Fruit fly (Drosophila melanogaster): Measurements from ENCODE around the gene elm.

elm gene

dm6 chr3R:5648569-5649476 lies 5.8 kb downstream of the elm start, which contains the start of the genes MTA1-like and Sec23 (continued):
- peak; percentile 98 for TF ChIP-seq Scr (GFP tag; IDR thresholded peaks at IDR 0.05; ENCODE audit: partially characterized antibody)
- TF ChIP-seq CG9215 (GFP tag; IDR thresholded peaks at IDR 0.05) = peak; percentile 56
- no peak for TF ChIP-seq Atf6 (GFP tag; IDR thresholded peaks at IDR 0.05)
- TF ChIP-seq phol (tag; optimal IDR thresholded peaks at IDR 0.05) = peak; percentile 98
- peak; percentile 8 for TF ChIP-seq trh (GFP tag; optimal IDR thresholded peaks at IDR 0.05)
- no peak for TF ChIP-seq GATAe (GFP tag; conservative IDR thresholded peaks at IDR 0.05)
- no peak for TF ChIP-seq pan (optimal IDR thresholded peaks at IDR 0.05)
- TF ChIP-seq pan (GFP tag; optimal IDR thresholded peaks at IDR 0.05 in 1 of 2, IDR thresholded peaks at IDR 0.05 in 1 of 2) = peak in 1 of 2 experiments; percentile 17
- TF ChIP-seq CG15514 (GFP tag; optimal IDR thresholded peaks at IDR 0.05) = peak; percentile 36
- TF ChIP-seq ken (GFP tag; IDR thresholded peaks at IDR 0.05) = 0 out of 3 replicates have a peak, but pooled peaks have one; percentile 4
- TF ChIP-seq abd-A (tag; optimal IDR thresholded peaks at IDR 0.05) = no peak
- TF ChIP-seq fu2 (GFP tag; optimal IDR thresholded peaks at IDR 0.05) = peak; percentile 12
- no peak for TF ChIP-seq CG7786 (GFP tag; optimal IDR thresholded peaks at IDR 0.05)
- peak; percentile 27 for TF ChIP-seq CG18011 (GFP tag; optimal IDR thresholded peaks at IDR 0.05)
- TF ChIP-seq CG7839 (tag; optimal IDR thresholded peaks at IDR 0.05) = peak; percentile 68
- TF ChIP-seq ewg (GFP tag; optimal IDR thresholded peaks at IDR 0.05) = peak; percentile 41
- peak; percentile 72 for TF ChIP-seq slbo (GFP tag; IDR thresholded peaks at IDR 0.05)
- TF ChIP-seq al (GFP tag; IDR thresholded peaks at IDR 0.05) = peak; percentile 54
- TF ChIP-seq Stat92E (GFP tag; optimal IDR thresholded peaks at IDR 0.05) = peak in 1 of 3 experiments; percentile 48
- peak; percentile 6 for TF ChIP-seq Usf (GFP tag; optimal IDR thresholded peaks at IDR 0.05)
- no peak for TF ChIP-seq CG3995 (GFP tag; optimal IDR thresholded peaks at IDR 0.05)
- no peak for TF ChIP-seq CG1024 (GFP tag; IDR thresholded peaks at IDR 0.05)
- 0 out of 2 replicates have a peak, but pooled peaks have one; percentile 4 for TF ChIP-seq onecut (GFP tag; IDR thresholded peaks at IDR 0.05)
- peak in 1 of 2 experiments; percentile 73 for TF ChIP-seq insv (GFP tag; optimal IDR thresholded peaks at IDR 0.05)
- no peak for TF ChIP-seq E2f1 (GFP tag; IDR thresholded peaks at IDR 0.05)
- no peak for TF ChIP-seq TFAM (GFP tag; optimal IDR thresholded peaks at IDR 0.05)
- peak; percentile 46 for TF ChIP-seq CG13296 (GFP tag; optimal IDR thresholded peaks at IDR 0.05)
- TF ChIP-seq CG15073 (GFP tag; optimal IDR thresholded peaks at IDR 0.05) = no peak
- peak; percentile 68 for TF ChIP-seq CG13424 (tag; optimal IDR thresholded peaks at IDR 0.05)
- TF ChIP-seq MTF-1 (GFP tag; optimal IDR thresholded peaks at IDR 0.05; ENCODE audit: borderline replicate concordance) = no peak
- peak; percentile 51 for TF ChIP-seq dmrt99B (tag; optimal IDR thresholded peaks at IDR 0.05)
- 0 out of 3 replicates have a peak, but pooled peaks have one; percentile 20 for TF ChIP-seq Dbx (GFP tag; IDR thresholded peaks at IDR 0.05)
- TF ChIP-seq CG4730 (GFP tag; IDR thresholded peaks at IDR 0.05) = no peak
- no peak for TF ChIP-seq Atf-2 (GFP tag; optimal IDR thresholded peaks at IDR 0.05)
- TF ChIP-seq CG8089 (GFP tag; optimal IDR thresholded peaks at IDR 0.05) = no peak
- TF ChIP-seq hth (optimal IDR thresholded peaks at IDR 0.05) = no peak
- TF ChIP-seq Ssrp (tag; optimal IDR thresholded peaks at IDR 0.05) = peak; percentile 36
- peak in 1 of 2 experiments; percentile 22 for TF ChIP-seq Pdp1 (GFP tag; optimal IDR thresholded peaks at IDR 0.05)
- TF ChIP-seq CG33557 (GFP tag; optimal IDR thresholded peaks at IDR 0.05) = peak; percentile 48
- peak; percentile 33 for TF ChIP-seq CG12155 (GFP tag; optimal IDR thresholded peaks at IDR 0.05)
- TF ChIP-seq CG5953 (GFP tag; IDR thresholded peaks at IDR 0.05) = no peak
- peak; percentile 73; the same call in 2 of the 4 replicates for TF ChIP-seq Gug (GFP tag; IDR thresholded peaks at IDR 0.05)
- no peak for TF ChIP-seq Atf3 (GFP tag; optimal IDR thresholded peaks at IDR 0.05)
- no peak for TF ChIP-seq CG12744 (GFP tag; optimal IDR thresholded peaks at IDR 0.05)
- no peak for TF ChIP-seq so (GFP tag; IDR thresholded peaks at IDR 0.05)
- peak; percentile 85 for TF ChIP-seq Sry-δ (GFP tag; optimal IDR thresholded peaks at IDR 0.05)
- TF ChIP-seq CG4282 (GFP tag; optimal IDR thresholded peaks at IDR 0.05) = no peak
- TF ChIP-seq CG3726 (GFP tag; IDR thresholded peaks at IDR 0.05) = no peak
- no peak for TF ChIP-seq bsh (GFP tag; optimal IDR thresholded peaks at IDR 0.05)

All from whole organism, embryonic.